Worm (Caenorhabditis elegans) whole organism, mixed stage, embryonic: ENCODE data around the gene clec-39.

Source experiments
- bed-3 ChIP-seq: fragments of 200-800 bp; sonication (Bioruptor generic); optimal IDR thresholded peaks from 3 replicates; lab custom pipeline; 2018; ENCODE audit warnings: mild to moderate bottlenecking, missing genetic modification characterization, moderate library complexity, missing compliant biosample characterization
- ceh-43 ChIP-seq: fragments of 200-800 bp; sonication (Bioruptor generic); optimal IDR thresholded peaks from 2 replicates; lab custom pipeline; 2018; ENCODE audit warnings: mild to moderate bottlenecking, missing genetic modification characterization, moderate library complexity, missing compliant biosample characterization
- elt-1 ChIP-seq: sonication (generic microtip); optimal IDR thresholded peaks from 2 replicates; lab custom pipeline; 2017; ENCODE audit warnings: missing genetic modification characterization, mild to moderate bottlenecking, missing compliant biosample characterization, antibody characterized with exemption, moderate library complexity, borderline replicate concordance; ENCODE audit not compliant: insufficient read depth
- flh-1 ChIP-seq: fragments of 200-800 bp; sonication (Bioruptor generic); optimal IDR thresholded peaks from 2 replicates; lab custom pipeline; 2018; ENCODE audit warnings: mild to moderate bottlenecking, missing genetic modification characterization, moderate library complexity, missing compliant biosample characterization
- nhr-28 ChIP-seq: fragments of 150-350 bp; optimal IDR thresholded peaks from 2 replicates; lab custom pipeline; 2014; ENCODE audit warnings: missing biosample characterization, missing genetic modification characterization
- sem-2 ChIP-seq: fragments of 200-800 bp; sonication (Bioruptor generic); optimal IDR thresholded peaks from 2 replicates; lab custom pipeline; 2018; ENCODE audit warnings: mild to moderate bottlenecking, missing genetic modification characterization, missing compliant biosample characterization
- snpc-4 ChIP-seq: fragments of 150-350 bp; optimal IDR thresholded peaks from 2 replicates; lab custom pipeline; 2014; ENCODE audit warnings: missing biosample characterization, missing genetic modification characterization

DNA sequence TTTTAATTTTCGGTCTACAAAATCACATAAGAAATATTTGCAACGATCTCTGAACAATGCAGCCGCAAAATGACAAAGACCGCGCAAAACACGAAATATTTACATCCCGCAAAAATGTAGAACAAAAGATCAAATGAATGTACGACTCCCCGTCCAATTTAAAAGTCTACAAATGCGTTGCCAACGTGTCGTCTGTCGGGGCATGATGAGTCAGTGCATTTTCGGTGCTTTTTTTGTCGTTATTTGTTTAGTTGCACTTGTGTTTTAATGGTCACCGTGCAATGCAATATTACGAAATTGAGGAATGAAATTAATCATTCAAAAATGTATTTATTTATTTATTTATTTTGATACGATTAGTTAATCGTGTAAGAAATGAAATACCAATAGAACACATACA lies 14.5 kb upstream of the clec-39 start:
- TF ChIP-seq elt-1: no peak
- no peak for TF ChIP-seq bed-3 (GFP tag; lab: Kevin White, UChicago)
- TF ChIP-seq ceh-43 (GFP tag; lab: Kevin White, UChicago): no peak
- no peak for TF ChIP-seq sem-2
- TF ChIP-seq snpc-4 (tag; lab: Kevin White, UChicago): no peak
- TF ChIP-seq nhr-28 (tag; lab: Kevin White, UChicago): no peak
- TF ChIP-seq flh-1 (GFP tag; lab: Kevin White, UChicago): no peak
